Fruit fly (Drosophila melanogaster) whole organism, wandering third instar larva: ENCODE measurements around the gene rgn.

ENCODE experiments used
- Abd-B ChIP-seq: fragments of >200 bp; optimal IDR thresholded peaks from 2 replicates; lab custom pipeline; 2017; ENCODE audit warnings: missing biosample characterization, missing genetic modification characterization
- CG9705 ChIP-seq: fragments of 200-800 bp; sonication (Bioruptor generic); optimal IDR thresholded peaks from 2 replicates; lab custom pipeline; 2018; ENCODE audit warnings: missing biosample characterization, mild to moderate bottlenecking, missing genetic modification characterization
- Dfd ChIP-seq: fragments of >200 bp; optimal IDR thresholded peaks from 2 replicates; lab custom pipeline; 2017; ENCODE audit warnings: missing biosample characterization, missing genetic modification characterization
- Hr83 ChIP-seq: fragments of 200-300 bp; sonication (Bioruptor generic); optimal IDR thresholded peaks from 2 replicates; lab custom pipeline; 2016; ENCODE audit warnings: missing biosample characterization, mild to moderate bottlenecking, missing genetic modification characterization, moderate library complexity; ENCODE audit not compliant: poor library complexity, severe bottlenecking
- Jra ChIP-seq: sonication (Bioruptor generic); optimal IDR thresholded peaks from 2 replicates; lab custom pipeline; 2016; ENCODE audit warnings: missing biosample characterization, missing genetic modification characterization
- N ChIP-seq: fragments of >200 bp; optimal IDR thresholded peaks from 2 replicates; lab custom pipeline; 2018; ENCODE audit warnings: missing biosample characterization, missing external identifiers, missing genetic modification characterization
- OdsH ChIP-seq: fragments of 200-800 bp; sonication (Bioruptor generic); optimal IDR thresholded peaks from 2 replicates; lab custom pipeline; 2016; ENCODE audit warnings: missing biosample characterization, mild to moderate bottlenecking, missing genetic modification characterization
- Sp1 ChIP-seq: fragments of 200-800 bp; sonication (Bioruptor generic); optimal IDR thresholded peaks from 3 replicates; lab custom pipeline; 2019; ENCODE audit warnings: missing biosample characterization, mild to moderate bottlenecking, missing genetic modification characterization, moderate library complexity
- br ChIP-seq: fragments of 200-800 bp; sonication (Bioruptor generic); optimal IDR thresholded peaks from 2 replicates; lab custom pipeline; 2016; ENCODE audit warnings: missing biosample characterization, missing genetic modification characterization
- brk ChIP-seq: fragments of 200-800 bp; sonication (Bioruptor generic); optimal IDR thresholded peaks from 2 replicates; lab custom pipeline; 2016; ENCODE audit warnings: missing biosample characterization, mild to moderate bottlenecking, missing genetic modification characterization
- jim ChIP-seq: fragments of 175-275, 200-325 bp; sonication (Bioruptor generic); optimal IDR thresholded peaks from 2 replicates; lab custom pipeline; 2016; ENCODE audit warnings: missing biosample characterization, mild to moderate bottlenecking, missing genetic modification characterization
- psq ChIP-seq: fragments of 200-800 bp; sonication (Bioruptor generic); optimal IDR thresholded peaks from 3 replicates; lab custom pipeline; 2017; ENCODE audit warnings: missing biosample characterization, mild to moderate bottlenecking, missing genetic modification characterization, moderate library complexity
- rgr ChIP-seq: fragments of 200-800 bp; sonication (Bioruptor generic); optimal IDR thresholded peaks from 3 replicates; lab custom pipeline; 2016; ENCODE audit warnings: missing biosample characterization, mild to moderate bottlenecking, missing genetic modification characterization
- tai ChIP-seq: sonication (Bioruptor generic); optimal IDR thresholded peaks from 2 replicates; lab custom pipeline; 2016; ENCODE audit warnings: missing biosample characterization, missing genetic modification characterization

DNA sequence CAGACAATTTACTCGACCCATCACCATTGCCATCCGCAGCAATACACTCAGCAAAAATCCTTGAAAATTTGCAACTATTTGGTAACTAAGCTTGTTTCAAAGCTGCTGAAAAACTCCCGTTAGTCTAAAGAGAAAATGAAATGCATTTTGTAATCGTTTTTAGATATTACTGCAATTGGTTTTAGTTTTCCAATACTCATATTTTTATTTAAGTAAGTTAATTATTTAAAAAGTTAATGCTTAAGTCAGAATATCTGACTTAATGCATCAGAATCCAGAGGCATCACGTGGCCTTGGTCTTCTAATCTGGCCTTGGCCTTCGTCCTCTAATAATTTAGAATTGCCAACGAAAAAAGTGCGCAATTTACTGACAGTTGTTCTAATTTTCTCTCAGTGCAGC lies 80.6 kb downstream of the rgn start:
- TF ChIP-seq Jra (GFP tag; lab: Kevin White, UChicago) (no peak), tai (GFP tag; lab: Kevin White, UChicago) (no peak), jim (GFP tag; lab: Kevin White, UChicago) (no peak), Hr83 (GFP tag; lab: Kevin White, UChicago) (no peak), CG9705 (no peak), OdsH (no peak), rgr (GFP tag; lab: Kevin White, UChicago) (no peak), psq (no peak), Sp1 (GFP tag; lab: Kevin White, UChicago) (no peak), Dfd (GFP tag; lab: Kevin White, UChicago) (no peak), brk (GFP tag; lab: Kevin White, UChicago) (no peak), br (GFP tag; lab: Kevin White, UChicago) (no peak), N (GFP tag; lab: Kevin White, UChicago) (no peak), Abd-B (no peak)
